Worm (Caenorhabditis elegans) whole organism, L2 larva: ENCODE data around the gene Y48A6B.7.

Experiments
- ZK546.5 ChIP-seq: sonication (generic microtip); optimal IDR thresholded peaks from 2 replicates; lab custom pipeline; 2017; ENCODE audit warnings: missing biosample characterization, missing genetic modification characterization
- ama-1 ChIP-seq: fragments of 150-350 bp; optimal IDR thresholded peaks from 2 replicates; lab custom pipeline; 2018; ENCODE audit warnings: inconsistent platforms
- egl-27 ChIP-seq: sonication (generic microtip); optimal IDR thresholded peaks from 3 replicates; lab custom pipeline; 2017; ENCODE audit warnings: missing biosample characterization, missing genetic modification reagents, missing genetic modification characterization
- nhr-23 ChIP-seq: fragments of 150-350 bp; optimal IDR thresholded peaks from 2 replicates; lab custom pipeline; 2014; ENCODE audit warnings: missing biosample characterization, missing genetic modification reagents, missing genetic modification characterization
- nhr-25 ChIP-seq: fragments of 150-350 bp; sonication (generic microtip); optimal IDR thresholded peaks from 3 replicates; lab custom pipeline; 2014; ENCODE audit warnings: missing biosample characterization, missing genetic modification characterization
- nhr-77 ChIP-seq: fragments of 150-350 bp; optimal IDR thresholded peaks from 2 replicates; lab custom pipeline; 2014; ENCODE audit warnings: missing biosample characterization, missing genetic modification characterization
- unc-39 ChIP-seq: fragments of 150-350 bp; optimal IDR thresholded peaks from 2 replicates; lab custom pipeline; 2014; ENCODE audit warnings: missing biosample characterization, missing genetic modification characterization
- unc-55 ChIP-seq: fragments of 150-350 bp; sonication (generic microtip); optimal IDR thresholded peaks from 3 replicates; lab custom pipeline; 2014; ENCODE audit warnings: missing biosample characterization, missing genetic modification reagents, missing genetic modification characterization
- unc-62 ChIP-seq: fragments of 150-350 bp; optimal IDR thresholded peaks from 2 replicates; lab custom pipeline; 2014; ENCODE audit warnings: missing biosample characterization, missing genetic modification reagents, missing genetic modification characterization

ce11 chrIII:10981555-10981954 lies 44.8 kb downstream of the Y48A6B.7 start:
- TF ChIP-seq nhr-23 (tag; lab: Kevin White, UChicago) = no peak
- TF ChIP-seq unc-39 = no peak
- TF ChIP-seq egl-27 = no peak
- no peak for TF ChIP-seq nhr-25
- no peak for TF ChIP-seq ama-1
- no peak for TF ChIP-seq unc-62 (GFP tag; lab: Kevin White, UChicago)
- no peak for TF ChIP-seq ZK546.5 (tag; lab: Kevin White, UChicago)
- no peak for TF ChIP-seq unc-55 (GFP tag; lab: Kevin White, UChicago)
- no peak for TF ChIP-seq nhr-77 (tag; lab: Kevin White, UChicago)
